Worm (Caenorhabditis elegans): ENCODE data around the gene exc-14.

DNA sequence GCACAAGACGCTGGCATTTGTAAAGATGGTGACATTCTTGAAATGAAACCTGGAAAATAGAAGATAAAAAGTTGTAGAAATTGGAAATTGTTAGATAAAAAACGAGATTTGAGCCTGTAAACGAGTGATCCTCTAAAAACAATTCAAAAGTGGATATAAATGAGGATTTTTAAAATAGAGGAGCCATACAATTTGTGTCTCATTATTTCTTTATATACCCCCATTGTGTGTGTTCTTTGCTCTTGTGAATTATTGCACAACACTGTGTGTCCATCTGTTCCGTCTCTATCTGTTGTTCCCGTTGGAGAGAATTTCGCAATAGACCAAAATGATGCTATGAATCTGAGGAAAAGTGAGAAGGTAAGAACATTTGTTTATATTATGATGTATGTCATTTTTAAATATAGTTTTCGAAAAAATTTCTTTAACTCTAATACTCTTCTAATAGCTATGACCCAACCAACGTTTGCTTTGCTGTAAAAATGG lies 41.0 kb upstream of the exc-14 start, which contains the start of gene Y58A7A.5:
- TF ChIP-seq fos-1 (tag; optimal IDR thresholded peaks at IDR 0.05) (peak; percentile 10), nhr-237 (tag; optimal IDR thresholded peaks at IDR 0.05) (no peak), nhr-12 (tag; optimal IDR thresholded peaks at IDR 0.05) (no peak), egl-27 (tag; optimal IDR thresholded peaks at IDR 0.05) (no peak), skn-1 (tag; optimal IDR thresholded peaks at IDR 0.05) (no peak), dmd-4 (tag; optimal IDR thresholded peaks at IDR 0.05) (no peak), R02D3.7 (tag; optimal IDR thresholded peaks at IDR 0.05) (no peak), mdl-1 (tag; optimal IDR thresholded peaks at IDR 0.05) (no peak), ZK546.5 (tag; optimal IDR thresholded peaks at IDR 0.05) (no peak)

All from whole organism, L2 larva.